Fruit fly (Drosophila melanogaster) whole organism: ENCODE results near the gene ArgRS.

Experiments used
- CG8478 ChIP-seq: fragments of >200 bp; optimal IDR thresholded peaks from 2 replicates; lab custom pipeline; 2018; ENCODE audit warnings: inconsistent platforms
- Dll ChIP-seq: fragments of >200 bp; optimal IDR thresholded peaks from 2 replicates; lab custom pipeline; 2017

DNA sequence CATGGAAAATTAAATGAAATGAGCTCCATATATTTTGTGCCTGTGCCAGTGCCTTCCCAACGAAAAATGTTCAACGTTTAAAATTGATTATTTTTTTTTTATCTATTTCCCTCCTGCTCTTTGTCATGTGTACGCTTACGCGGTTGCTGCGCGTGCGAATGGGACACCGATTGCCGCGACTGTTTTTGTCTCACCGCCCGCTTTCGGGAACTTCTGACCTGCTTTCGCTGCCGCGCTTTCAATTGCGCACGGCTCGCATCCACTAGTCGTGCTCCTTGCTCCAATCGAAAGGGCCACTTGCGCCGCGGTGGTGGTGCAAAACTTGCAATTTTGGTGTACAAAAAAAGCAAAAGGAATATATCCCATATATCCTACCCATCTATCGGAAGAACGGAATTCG is 16.5 kb upstream of the ArgRS start:
- TF ChIP-seq CG8478 = peak; percentile 99
- TF ChIP-seq Dll (lab: Kevin White, UChicago) = no peak
